Worm (Caenorhabditis elegans) whole organism, L2 larva: Measurements from ENCODE around the gene F32D8.8.

Experiments used
- C34F6.9 ChIP-seq: fragments of 150-350 bp; optimal IDR thresholded peaks from 2 replicates; lab custom pipeline; 2014; ENCODE audit warnings: missing biosample characterization, missing genetic modification characterization
- R02D3.7 ChIP-seq: fragments of 150-350 bp; optimal IDR thresholded peaks from 2 replicates; lab custom pipeline; 2014; ENCODE audit warnings: missing biosample characterization, missing genetic modification characterization
- Y55F3AM.14 ChIP-seq: fragments of 200-800 bp; sonication (Bioruptor generic); optimal IDR thresholded peaks from 2 replicates; lab custom pipeline; 2018; ENCODE audit warnings: mild to moderate bottlenecking, missing genetic modification characterization, missing compliant biosample characterization
- ZK546.5 ChIP-seq: sonication (generic microtip); optimal IDR thresholded peaks from 2 replicates; lab custom pipeline; 2017; ENCODE audit warnings: missing biosample characterization, missing genetic modification characterization
- alr-1 ChIP-seq: fragments of 150-350 bp; optimal IDR thresholded peaks from 2 replicates; lab custom pipeline; 2014; ENCODE audit warnings: missing biosample characterization, missing genetic modification characterization
- aly-2 ChIP-seq: fragments of 150-350 bp; optimal IDR thresholded peaks from 2 replicates; lab custom pipeline; 2014; ENCODE audit warnings: missing biosample characterization, missing genetic modification characterization
- ama-1 ChIP-seq: fragments of 150-350 bp; optimal IDR thresholded peaks from 2 replicates; lab custom pipeline; 2018; ENCODE audit warnings: inconsistent platforms
- blmp-1 ChIP-seq: sonication (generic microtip); optimal IDR thresholded peaks from 2 replicates; lab custom pipeline; 2017; ENCODE audit warnings: missing genetic modification characterization, mild to moderate bottlenecking, missing compliant biosample characterization, antibody characterized with exemption, moderate library complexity; ENCODE audit not compliant: insufficient read depth
- ceh-16 ChIP-seq: fragments of 150-350 bp; optimal IDR thresholded peaks from 2 replicates; lab custom pipeline; 2014; ENCODE audit warnings: missing biosample characterization, missing genetic modification characterization
- ceh-82 ChIP-seq: fragments of 150-350 bp; optimal IDR thresholded peaks from 2 replicates; lab custom pipeline; 2014; ENCODE audit warnings: missing biosample characterization, missing genetic modification characterization
- crh-2 ChIP-seq: sonication (generic microtip); optimal IDR thresholded peaks from 2 replicates; lab custom pipeline; 2017; ENCODE audit warnings: missing biosample characterization, missing genetic modification characterization
- dmd-4 ChIP-seq: sonication (generic microtip); optimal IDR thresholded peaks from 2 replicates; lab custom pipeline; 2017; ENCODE audit warnings: missing biosample characterization, missing genetic modification characterization
- egl-27 ChIP-seq: sonication (generic microtip); optimal IDR thresholded peaks from 3 replicates; lab custom pipeline; 2017; ENCODE audit warnings: missing biosample characterization, missing genetic modification reagents, missing genetic modification characterization
- elt-1 ChIP-seq: fragments of 150-350 bp; optimal IDR thresholded peaks from 2 replicates; lab custom pipeline; 2014; ENCODE audit warnings: missing biosample characterization, missing genetic modification characterization
- fos-1 ChIP-seq: fragments of 150-350 bp; optimal IDR thresholded peaks from 2 replicates; lab custom pipeline; 2014; ENCODE audit warnings: missing biosample characterization, missing genetic modification characterization
- gmeb-1 ChIP-seq: fragments of 150-350 bp; optimal IDR thresholded peaks from 2 replicates; lab custom pipeline; 2014; ENCODE audit warnings: missing biosample characterization, missing genetic modification characterization
- lin-11 ChIP-seq: fragments of 150-350 bp; sonication (generic microtip); optimal IDR thresholded peaks from 2 replicates; lab custom pipeline; 2014; ENCODE audit warnings: missing biosample characterization, missing genetic modification characterization, inconsistent platforms, mixed read lengths
- lin-13 ChIP-seq: fragments of 150-350 bp; optimal IDR thresholded peaks from 2 replicates; lab custom pipeline; 2014; ENCODE audit warnings: missing biosample characterization, missing genetic modification reagents, missing genetic modification characterization
- lin-39 ChIP-seq: fragments of 150-350 bp; optimal IDR thresholded peaks from 2 replicates; lab custom pipeline; 2014; ENCODE audit warnings: missing biosample characterization, missing genetic modification reagents, missing genetic modification characterization
- lsy-2 ChIP-seq, 2 experiments: fragments of 150-350 bp in 1 of 2; sonication (generic microtip) in 1 of 2; optimal IDR thresholded peaks; 2 replicates each; lab custom pipeline; 2014 to 2017; ENCODE audit warnings: missing biosample characterization in 2 of 2, missing genetic modification characterization in 2 of 2
- mab-5 ChIP-seq: fragments of 150-350 bp; optimal IDR thresholded peaks from 2 replicates; lab custom pipeline; 2014; ENCODE audit warnings: missing biosample characterization, missing genetic modification characterization
- mbf-1 ChIP-seq: sonication (generic microtip); optimal IDR thresholded peaks from 2 replicates; lab custom pipeline; 2017; ENCODE audit warnings: missing biosample characterization, missing genetic modification characterization
- mdl-1 ChIP-seq, 2 experiments: fragments of 150-350 bp in 1 of 2; sonication (generic microtip) in 1 of 2; optimal IDR thresholded peaks; 2 replicates each; lab custom pipeline; 2017; ENCODE audit warnings: missing biosample characterization in 2 of 2, missing genetic modification characterization in 2 of 2
- nhr-10 ChIP-seq: sonication (generic microtip); optimal IDR thresholded peaks from 2 replicates; lab custom pipeline; 2017; ENCODE audit warnings: missing biosample characterization, missing genetic modification characterization
- nhr-12 ChIP-seq: fragments of 150-350 bp; optimal IDR thresholded peaks from 2 replicates; lab custom pipeline; 2014; ENCODE audit warnings: missing biosample characterization, missing genetic modification characterization
- nhr-129 ChIP-seq: fragments of 150-350 bp; optimal IDR thresholded peaks from 2 replicates; lab custom pipeline; 2014; ENCODE audit warnings: missing biosample characterization, missing genetic modification characterization
- nhr-23 ChIP-seq: fragments of 150-350 bp; optimal IDR thresholded peaks from 2 replicates; lab custom pipeline; 2014; ENCODE audit warnings: missing biosample characterization, missing genetic modification reagents, missing genetic modification characterization
- nhr-237 ChIP-seq: fragments of 150-350 bp; optimal IDR thresholded peaks from 2 replicates; lab custom pipeline; 2014; ENCODE audit warnings: missing biosample characterization, missing genetic modification characterization
- nhr-25 ChIP-seq: fragments of 150-350 bp; sonication (generic microtip); optimal IDR thresholded peaks from 3 replicates; lab custom pipeline; 2014; ENCODE audit warnings: missing biosample characterization, missing genetic modification characterization
- nhr-77 ChIP-seq: fragments of 150-350 bp; optimal IDR thresholded peaks from 2 replicates; lab custom pipeline; 2014; ENCODE audit warnings: missing biosample characterization, missing genetic modification characterization
- peb-1 ChIP-seq: fragments of 150-350 bp; optimal IDR thresholded peaks from 2 replicates; lab custom pipeline; 2014; ENCODE audit warnings: missing biosample characterization, missing genetic modification characterization
- sem-4 ChIP-seq: fragments of 150-350 bp; optimal IDR thresholded peaks from 2 replicates; lab custom pipeline; 2014; ENCODE audit warnings: missing biosample characterization, missing genetic modification reagents, missing genetic modification characterization
- skn-1 ChIP-seq: sonication (generic microtip); optimal IDR thresholded peaks from 2 replicates; lab custom pipeline; 2017; ENCODE audit warnings: missing biosample characterization, missing genetic modification characterization
- sma-3 ChIP-seq: sonication (generic microtip); optimal IDR thresholded peaks from 2 replicates; lab custom pipeline; 2016; ENCODE audit warnings: missing genetic modification reagents, missing genetic modification characterization, missing compliant biosample characterization
- sma-9 ChIP-seq, 2 experiments: fragments of 150-350 bp in 1 of 2; sonication (generic microtip) in 1 of 2; optimal IDR thresholded peaks; 2 replicates each; lab custom pipeline; 2014 to 2016; ENCODE audit warnings: missing genetic modification characterization in 2 of 2, mild to moderate bottlenecking in 1 of 2, missing biosample characterization in 1 of 2, missing compliant biosample characterization in 1 of 2, missing genetic modification reagents in 1 of 2, moderate library complexity in 1 of 2
- snpc-4 ChIP-seq: fragments of 150-350 bp; optimal IDR thresholded peaks from 2 replicates; lab custom pipeline; 2014; ENCODE audit warnings: missing biosample characterization, missing genetic modification characterization
- unc-55 ChIP-seq: fragments of 150-350 bp; sonication (generic microtip); optimal IDR thresholded peaks from 3 replicates; lab custom pipeline; 2014; ENCODE audit warnings: missing biosample characterization, missing genetic modification reagents, missing genetic modification characterization
- unc-62 ChIP-seq: fragments of 150-350 bp; optimal IDR thresholded peaks from 2 replicates; lab custom pipeline; 2014; ENCODE audit warnings: missing biosample characterization, missing genetic modification reagents, missing genetic modification characterization
- zag-1 ChIP-seq: fragments of 150-350 bp; optimal IDR thresholded peaks from 2 replicates; lab custom pipeline; 2014; ENCODE audit warnings: missing biosample characterization, missing genetic modification characterization
- ztf-1 ChIP-seq: fragments of 200-800 bp; sonication (Bioruptor generic); conservative IDR thresholded peaks from 2 replicates; pipeline ENCODE4 v1.3.6; 2022; ENCODE audit warnings: missing genetic modification characterization, missing compliant biosample characterization
- ztf-11 ChIP-seq: sonication (generic microtip); optimal IDR thresholded peaks from 2 replicates; lab custom pipeline; 2017; ENCODE audit warnings: missing biosample characterization, missing genetic modification characterization

The F32D8.8 gene

DNA sequence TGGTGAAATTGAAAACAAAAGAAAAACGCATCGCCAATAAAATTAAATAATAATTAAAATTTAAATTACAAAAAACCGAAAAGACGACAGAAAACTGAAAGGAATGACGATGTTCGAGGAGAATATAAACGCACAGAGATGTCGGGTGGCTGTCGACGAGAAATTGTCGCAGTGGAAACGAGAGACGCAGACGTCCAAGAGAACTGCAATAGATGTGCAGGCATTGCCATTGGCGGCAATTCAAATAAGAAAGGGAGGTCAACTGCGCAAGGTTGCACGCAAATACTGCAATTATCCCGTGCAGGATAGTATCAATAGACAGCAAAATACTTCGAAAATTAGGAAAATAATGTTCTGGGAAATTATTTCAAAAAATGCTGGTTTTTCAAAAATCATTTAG is 5.4 kb downstream of the F32D8.8 start (continued):
- peak; percentile 98 for TF ChIP-seq lin-13 (GFP tag; lab: Kevin White, UChicago)
- TF ChIP-seq aly-2: peak; percentile 19
- no peak for TF ChIP-seq mbf-1 (tag; lab: Kevin White, UChicago)
- TF ChIP-seq R02D3.7 (tag; lab: Kevin White, UChicago): peak; percentile 71
- peak; percentile 71 for TF ChIP-seq ztf-11
- peak; percentile 95 for TF ChIP-seq unc-62
- peak; percentile 95 to 98 for TF ChIP-seq lsy-2 (tag; optimal IDR thresholded peaks at IDR 0.05; lab: Kevin White, UChicago)
- TF ChIP-seq sma-3 (GFP tag; lab: Kevin White, UChicago): peak; percentile 99
- TF ChIP-seq lin-11 (tag; lab: Kevin White, UChicago): peak; percentile 99
- peak; percentile 97 for TF ChIP-seq egl-27 (tag; lab: Kevin White, UChicago)
- TF ChIP-seq lin-39 (tag; lab: Kevin White, UChicago): peak; percentile 53
- TF ChIP-seq mdl-1 (tag; optimal IDR thresholded peaks at IDR 0.05; lab: Kevin White, UChicago): peak; percentile 74 to 90
- peak; percentile 100 for TF ChIP-seq sma-9 (GFP tag; optimal IDR thresholded peaks at IDR 0.05; lab: Kevin White, UChicago)
- TF ChIP-seq sma-9 (tag; optimal IDR thresholded peaks at IDR 0.05; lab: Kevin White, UChicago): no peak
- peak; percentile 94 for TF ChIP-seq zag-1 (tag; lab: Kevin White, UChicago)
- TF ChIP-seq nhr-23 (tag; lab: Kevin White, UChicago): no peak
- TF ChIP-seq dmd-4 (tag; lab: Kevin White, UChicago): peak; percentile 58
- peak; percentile 80 for TF ChIP-seq skn-1 (tag; lab: Kevin White, UChicago)
- TF ChIP-seq Y55F3AM.14: peak; percentile 99
- peak; percentile 98 for TF ChIP-seq nhr-129
- TF ChIP-seq crh-2: peak; percentile 99
- peak; percentile 40 for TF ChIP-seq peb-1 (tag; lab: Kevin White, UChicago)
- peak; percentile 93 for TF ChIP-seq ceh-82 (tag; lab: Kevin White, UChicago)

DNA sequence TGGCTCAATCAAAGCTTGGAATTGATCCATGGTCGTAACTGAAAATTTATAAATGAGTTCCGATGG is 5.6 kb downstream of the F32D8.8 start, which contains the start of gene sec-61.G:
sec-61.G (minus strand) TSS at position 38 of the 66 bp plus-strand sequence.
- TF ChIP-seq sem-4 (tag; lab: Kevin White, UChicago): no peak
- TF ChIP-seq unc-55: no peak
- TF ChIP-seq aly-2: no peak
- TF ChIP-seq ama-1 (lab: Kevin White, UChicago): no peak
- TF ChIP-seq R02D3.7 (tag; lab: Kevin White, UChicago): no peak
- TF ChIP-seq skn-1 (tag; lab: Kevin White, UChicago): no peak
- TF ChIP-seq sma-9 (GFP tag; optimal IDR thresholded peaks at IDR 0.05; lab: Kevin White, UChicago): no peak
- TF ChIP-seq sma-9 (tag; optimal IDR thresholded peaks at IDR 0.05; lab: Kevin White, UChicago): no peak
- no peak for TF ChIP-seq ztf-11
- TF ChIP-seq nhr-25 (tag; lab: Kevin White, UChicago): no peak
- no peak for TF ChIP-seq zag-1 (tag; lab: Kevin White, UChicago)
- no peak for TF ChIP-seq elt-1
- TF ChIP-seq ceh-82 (tag; lab: Kevin White, UChicago): no peak
- no peak for TF ChIP-seq snpc-4 (tag; lab: Kevin White, UChicago)
- TF ChIP-seq ztf-1: no peak
- TF ChIP-seq nhr-129: no peak
- no peak for TF ChIP-seq blmp-1
- no peak for TF ChIP-seq ZK546.5 (tag; lab: Kevin White, UChicago)
- TF ChIP-seq mab-5 (tag; lab: Kevin White, UChicago): no peak

DNA sequence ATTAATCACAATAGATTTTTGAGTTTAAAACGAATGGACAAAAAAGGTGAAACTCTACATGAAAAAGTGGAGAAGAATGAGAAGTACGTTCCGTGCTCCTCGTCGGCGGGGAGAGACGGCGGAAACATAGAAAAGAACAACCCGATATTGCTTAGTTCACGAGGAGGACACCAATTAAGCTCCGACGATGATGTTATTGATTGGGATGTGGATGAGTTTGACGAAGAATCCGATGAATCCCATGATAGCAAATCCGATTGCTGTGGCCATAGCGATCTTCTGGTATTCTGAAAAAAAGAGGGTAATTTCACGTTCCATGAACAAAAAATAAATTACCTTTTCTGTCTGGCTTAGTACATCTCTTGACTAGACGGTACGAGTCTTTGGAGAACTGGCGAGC is 5.9 kb downstream of the F32D8.8 start:
- TF ChIP-seq mab-5 (tag; lab: Kevin White, UChicago) (no peak), Y55F3AM.14 (no peak), unc-62 (no peak), alr-1 (no peak), ztf-1 (no peak), elt-1 (no peak), sma-3 (GFP tag; lab: Kevin White, UChicago) (no peak), snpc-4 (tag; lab: Kevin White, UChicago) (no peak), mdl-1 (tag; optimal IDR thresholded peaks at IDR 0.05; lab: Kevin White, UChicago) (no peak), nhr-10 (no peak), nhr-12 (no peak), blmp-1 (no peak), ztf-11 (no peak), nhr-129 (no peak), lin-39 (tag; lab: Kevin White, UChicago) (no peak), nhr-237 (tag; lab: Kevin White, UChicago) (no peak), mbf-1 (tag; lab: Kevin White, UChicago) (no peak), unc-55 (no peak), fos-1 (tag; lab: Kevin White, UChicago) (no peak)

DNA sequence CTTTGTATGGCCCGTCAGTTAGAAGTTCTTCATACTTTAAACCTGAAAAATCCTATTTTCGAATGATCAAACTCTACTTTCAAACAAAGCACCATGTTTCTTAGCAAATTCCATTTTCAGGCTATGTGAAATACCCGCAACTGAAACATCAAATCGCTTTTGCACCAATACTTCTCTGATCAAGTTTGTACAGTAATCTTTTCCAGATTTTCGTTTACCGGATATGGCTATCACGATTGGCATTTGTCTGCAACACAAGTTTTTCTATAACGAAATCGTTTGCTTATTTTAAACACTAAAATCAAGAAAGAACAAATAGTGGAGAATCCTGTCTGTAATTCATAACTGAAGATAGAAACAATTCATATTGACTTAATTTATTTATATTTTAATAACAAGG is 6.3 kb downstream of the F32D8.8 start, which contains the start of gene F32D8.13:
F32D8.13 (minus strand) TSS at position 249 of the 400 bp plus-strand sequence.
- no peak for TF ChIP-seq ztf-1
- TF ChIP-seq ztf-11: no peak
- no peak for TF ChIP-seq nhr-12
- TF ChIP-seq blmp-1: no peak
- no peak for TF ChIP-seq lin-13 (GFP tag; lab: Kevin White, UChicago)
- TF ChIP-seq elt-1: no peak
- peak; percentile 0 for TF ChIP-seq gmeb-1 (tag; lab: Kevin White, UChicago)
- no peak for TF ChIP-seq Y55F3AM.14
- no peak for TF ChIP-seq C34F6.9 (tag; lab: Kevin White, UChicago)
- no peak for TF ChIP-seq aly-2
- TF ChIP-seq lin-39 (tag; lab: Kevin White, UChicago): no peak
- TF ChIP-seq ceh-16 (tag; lab: Kevin White, UChicago): no peak
- peak; percentile 10 for TF ChIP-seq ZK546.5 (tag; lab: Kevin White, UChicago)
- TF ChIP-seq nhr-25 (tag; lab: Kevin White, UChicago): peak; percentile 17
- peak in 1 of 2 experiments; percentile 0 for TF ChIP-seq lsy-2 (tag; optimal IDR thresholded peaks at IDR 0.05; lab: Kevin White, UChicago)
- TF ChIP-seq ceh-82 (tag; lab: Kevin White, UChicago): no peak
- TF ChIP-seq ama-1 (lab: Kevin White, UChicago): peak; percentile 56
- TF ChIP-seq nhr-77 (tag; lab: Kevin White, UChicago): no peak
- TF ChIP-seq sma-3 (GFP tag; lab: Kevin White, UChicago): no peak
